Worm (Caenorhabditis elegans) whole organism, late embryonic: Measurements from ENCODE around the gene F33G12.3.
A peak's percentile ranks its signal among the peaks of the same experiment; 100 is the strongest.

ENCODE experiments used
- C08G9.2 ChIP-seq: sonication (generic microtip); optimal IDR thresholded peaks from 2 replicates; lab custom pipeline; 2016; ENCODE audit warnings: mild to moderate bottlenecking, missing genetic modification characterization, moderate library complexity, missing compliant biosample characterization
- C38D4.7 ChIP-seq: fragments of 200-800 bp; sonication (Bioruptor generic); optimal IDR thresholded peaks from 2 replicates; lab custom pipeline; 2018; ENCODE audit warnings: mild to moderate bottlenecking, missing genetic modification characterization, moderate library complexity, missing compliant biosample characterization
- F13H6.1 ChIP-seq: sonication (generic microtip); optimal IDR thresholded peaks from 2 replicates; lab custom pipeline; 2016; ENCODE audit warnings: missing genetic modification characterization, missing compliant biosample characterization
- K02D7.2 ChIP-seq: sonication (generic microtip); optimal IDR thresholded peaks from 2 replicates; lab custom pipeline; 2017; ENCODE audit warnings: mild to moderate bottlenecking, missing genetic modification characterization, missing compliant biosample characterization
- T23F11.4 ChIP-seq: fragments of 200-800 bp; sonication (Bioruptor generic); optimal IDR thresholded peaks from 2 replicates; lab custom pipeline; 2018; ENCODE audit warnings: mild to moderate bottlenecking, missing genetic modification characterization, missing compliant biosample characterization
- ahr-1 ChIP-seq: sonication (generic microtip); optimal IDR thresholded peaks from 2 replicates; lab custom pipeline; 2016; ENCODE audit warnings: missing genetic modification characterization, missing compliant biosample characterization
- ceh-14 ChIP-seq: sonication (generic microtip); optimal IDR thresholded peaks from 2 replicates; lab custom pipeline; 2016; ENCODE audit warnings: missing genotype, missing genetic modification characterization, missing compliant biosample characterization
- ceh-18 ChIP-seq: sonication (generic microtip); optimal IDR thresholded peaks from 2 replicates; lab custom pipeline; 2016; ENCODE audit warnings: missing genetic modification characterization, missing compliant biosample characterization
- ceh-2 ChIP-seq: sonication (generic microtip); optimal IDR thresholded peaks from 2 replicates; lab custom pipeline; 2016; ENCODE audit warnings: missing genotype, missing genetic modification characterization, missing compliant biosample characterization
- ceh-24 ChIP-seq: sonication (generic microtip); optimal IDR thresholded peaks from 2 replicates; lab custom pipeline; 2016; ENCODE audit warnings: mild to moderate bottlenecking, missing genetic modification characterization, missing compliant biosample characterization
- ceh-31 ChIP-seq: sonication (generic microtip); optimal IDR thresholded peaks from 2 replicates; lab custom pipeline; 2016; ENCODE audit warnings: missing genetic modification characterization, missing compliant biosample characterization
- ceh-34 ChIP-seq: sonication (generic microtip); optimal IDR thresholded peaks from 2 replicates; lab custom pipeline; 2016; ENCODE audit warnings: mild to moderate bottlenecking, missing genetic modification characterization, missing compliant biosample characterization
- ceh-48 ChIP-seq: sonication (generic microtip); optimal IDR thresholded peaks from 2 replicates; lab custom pipeline; 2016; ENCODE audit warnings: missing genetic modification characterization, inconsistent platforms, missing compliant biosample characterization
- dve-1 ChIP-seq: sonication (generic microtip); optimal IDR thresholded peaks from 2 replicates; lab custom pipeline; 2017; ENCODE audit warnings: antibody characterized with exemption, mild to moderate bottlenecking, missing genetic modification characterization, missing compliant biosample characterization
- ets-4 ChIP-seq: sonication (generic microtip); optimal IDR thresholded peaks from 2 replicates; lab custom pipeline; 2016; ENCODE audit warnings: missing genetic modification characterization, missing compliant biosample characterization
- eyg-1 ChIP-seq: sonication (generic microtip); optimal IDR thresholded peaks from 2 replicates; lab custom pipeline; 2016; ENCODE audit warnings: missing genotype, missing genetic modification characterization, missing compliant biosample characterization
- fkh-6 ChIP-seq: sonication (generic microtip); optimal IDR thresholded peaks from 2 replicates; lab custom pipeline; 2016; ENCODE audit warnings: missing genetic modification characterization, missing compliant biosample characterization
- hlh-13 ChIP-seq: fragments of 200-800 bp; sonication (Bioruptor generic); optimal IDR thresholded peaks from 2 replicates; lab custom pipeline; 2018; ENCODE audit warnings: mild to moderate bottlenecking, missing genetic modification characterization, missing compliant biosample characterization
- hlh-15 ChIP-seq: sonication (generic microtip); optimal IDR thresholded peaks from 2 replicates; lab custom pipeline; 2016; ENCODE audit warnings: missing genetic modification characterization, missing compliant biosample characterization
- hlh-30 ChIP-seq: sonication (generic microtip); optimal IDR thresholded peaks from 2 replicates; lab custom pipeline; 2017; ENCODE audit warnings: antibody characterized with exemption, missing genetic modification characterization, missing compliant biosample characterization; ENCODE audit not compliant: insufficient read depth
- hlh-6 ChIP-seq: sonication (generic microtip); optimal IDR thresholded peaks from 2 replicates; lab custom pipeline; 2016; ENCODE audit warnings: missing genotype, missing genetic modification characterization, missing compliant biosample characterization
- madf-2 ChIP-seq: sonication (generic microtip); optimal IDR thresholded peaks from 2 replicates; lab custom pipeline; 2017; ENCODE audit warnings: missing genetic modification characterization, missing compliant biosample characterization
- mec-3 ChIP-seq: sonication (generic microtip); optimal IDR thresholded peaks from 2 replicates; lab custom pipeline; 2016; ENCODE audit warnings: borderline replicate concordance, missing genetic modification characterization, missing compliant biosample characterization
- nfya-1 ChIP-seq: sonication (generic microtip); optimal IDR thresholded peaks from 2 replicates; lab custom pipeline; 2017; ENCODE audit warnings: missing genetic modification characterization, mild to moderate bottlenecking, missing compliant biosample characterization, antibody characterized with exemption, moderate library complexity
- nhr-11 ChIP-seq: fragments of 150-350 bp; optimal IDR thresholded peaks from 2 replicates; lab custom pipeline; 2014; ENCODE audit warnings: missing biosample characterization, missing genetic modification characterization
- nhr-232 ChIP-seq: sonication (generic microtip); optimal IDR thresholded peaks from 2 replicates; lab custom pipeline; 2016; ENCODE audit warnings: missing genetic modification characterization, missing compliant biosample characterization
- npax-4 ChIP-seq: sonication (generic microtip); optimal IDR thresholded peaks from 2 replicates; lab custom pipeline; 2016; ENCODE audit warnings: missing genetic modification characterization, missing compliant biosample characterization
- pag-3 ChIP-seq: sonication (generic microtip); optimal IDR thresholded peaks from 2 replicates; lab custom pipeline; 2016; ENCODE audit warnings: missing compliant biosample characterization, missing genetic modification characterization, borderline replicate concordance
- pat-9 ChIP-seq: fragments of 200-800 bp; sonication (Bioruptor generic); optimal IDR thresholded peaks from 2 replicates; lab custom pipeline; 2018; ENCODE audit warnings: mild to moderate bottlenecking, missing genetic modification characterization, moderate library complexity, missing compliant biosample characterization
- pha-4 ChIP-seq: fragments of 150-350 bp; optimal IDR thresholded peaks from 2 replicates; lab custom pipeline; 2018; ENCODE audit warnings: missing biosample characterization, missing genetic modification reagents, missing genetic modification characterization
- pqm-1 ChIP-seq: sonication (generic microtip); optimal IDR thresholded peaks from 2 replicates; lab custom pipeline; 2016; ENCODE audit warnings: missing genetic modification characterization, missing compliant biosample characterization
- pros-1 ChIP-seq: fragments of 150-350 bp; optimal IDR thresholded peaks from 2 replicates; lab custom pipeline; 2014; ENCODE audit warnings: missing biosample characterization, missing genetic modification reagents, missing genetic modification characterization
- rnt-1 ChIP-seq: sonication (generic microtip); optimal IDR thresholded peaks from 2 replicates; lab custom pipeline; 2016; ENCODE audit warnings: missing genetic modification characterization, missing compliant biosample characterization
- sdc-2 ChIP-seq: sonication (generic microtip); optimal IDR thresholded peaks from 2 replicates; lab custom pipeline; 2016; ENCODE audit warnings: missing genotype, missing genetic modification characterization, missing compliant biosample characterization
- sox-2 ChIP-seq: fragments of 200-800 bp; sonication (Bioruptor generic); IDR thresholded peaks from 2 replicates; pipeline ENCODE4 v1.3.6; 2022; ENCODE audit warnings: missing genetic modification reagents, missing genetic modification characterization, missing compliant biosample characterization
- sox-4 ChIP-seq: sonication (generic microtip); optimal IDR thresholded peaks from 2 replicates; lab custom pipeline; 2017; ENCODE audit warnings: mild to moderate bottlenecking, missing genetic modification characterization, inconsistent platforms, missing compliant biosample characterization
- tbx-2 ChIP-seq: sonication (generic microtip); optimal IDR thresholded peaks from 2 replicates; lab custom pipeline; 2016; ENCODE audit warnings: missing genetic modification characterization, missing compliant biosample characterization
- tbx-7 ChIP-seq: sonication (generic microtip); optimal IDR thresholded peaks from 2 replicates; lab custom pipeline; 2016; ENCODE audit warnings: missing genotype, missing genetic modification characterization, missing compliant biosample characterization
- unc-3 ChIP-seq, 2 experiments: fragments of 200-800 bp in 1 of 2; sonication (Bioruptor generic) in 1 of 2; sonication (generic microtip) in 1 of 2; conservative IDR thresholded peaks in 1 of 2; optimal IDR thresholded peaks in 1 of 2; 2 replicates each; pipeline versions ENCODE4 v1.3.6 to Lab custom; 2016 to 2022; ENCODE audit warnings: missing compliant biosample characterization in 2 of 2, missing genetic modification characterization in 2 of 2, missing genetic modification reagents in 1 of 2
- unc-42 ChIP-seq: sonication (generic microtip); optimal IDR thresholded peaks from 2 replicates; lab custom pipeline; 2016; ENCODE audit warnings: missing genotype, missing genetic modification characterization, missing compliant biosample characterization
- unc-55 ChIP-seq: sonication (generic microtip); optimal IDR thresholded peaks from 2 replicates; lab custom pipeline; 2017; ENCODE audit warnings: missing biosample characterization, missing genetic modification reagents, missing genetic modification characterization

The F33G12.3 gene

ce11 chrII:5016977-5017585, 16.8 kb downstream of the F33G12.3 start:
- TF ChIP-seq mec-3 (tag; lab: Kevin White, UChicago) (no peak), ets-4 (tag; lab: Kevin White, UChicago) (peak; percentile 20), F13H6.1 (tag; lab: Kevin White, UChicago) (peak; percentile 25), hlh-15 (no peak), sdc-2 (tag; lab: Kevin White, UChicago) (no peak), hlh-6 (peak; percentile 16), ceh-24 (no peak), pros-1 (tag; lab: Kevin White, UChicago) (no peak), ceh-34 (tag; lab: Kevin White, UChicago) (peak; percentile 27), hlh-30 (tag; lab: Kevin White, UChicago) (no peak), C08G9.2 (tag; lab: Kevin White, UChicago) (peak; percentile 24), dve-1 (tag; lab: Kevin White, UChicago) (no peak), npax-4 (no peak), ceh-14 (peak; percentile 31), pha-4 (tag; lab: Kevin White, UChicago) (no peak), ceh-18 (tag; lab: Kevin White, UChicago) (peak; percentile 47), unc-3 (GFP tag; conservative IDR thresholded peaks at IDR 0.05; lab: Robert Waterston, UW) (no peak), unc-3 (tag; optimal IDR thresholded peaks at IDR 0.05; lab: Kevin White, UChicago) (no peak), C38D4.7 (no peak), ceh-2 (tag; lab: Kevin White, UChicago) (no peak), fkh-6 (tag; lab: Kevin White, UChicago) (no peak), eyg-1 (tag; lab: Kevin White, UChicago) (no peak), rnt-1 (tag; lab: Kevin White, UChicago) (no peak), tbx-2 (tag; lab: Kevin White, UChicago) (peak; percentile 54), ceh-48 (tag; lab: Kevin White, UChicago) (peak; percentile 55), sox-2 (no peak), nfya-1 (peak; percentile 69), ceh-31 (tag; lab: Kevin White, UChicago) (peak; percentile 79), hlh-13 (GFP tag; lab: Kevin White, UChicago) (no peak), pat-9 (tag; lab: Kevin White, UChicago) (no peak), unc-42 (tag; lab: Kevin White, UChicago) (peak; percentile 80), unc-55 (GFP tag; lab: Kevin White, UChicago) (no peak), tbx-7 (tag; lab: Kevin White, UChicago) (no peak), nhr-232 (no peak), ahr-1 (no peak), sox-4 (tag; lab: Kevin White, UChicago) (peak; percentile 47), madf-2 (peak; percentile 36)

ce11 chrII:5016144-5016543, 17.7 kb downstream of the F33G12.3 start:
- TF ChIP-seq T23F11.4 (GFP tag; lab: Kevin White, UChicago): no peak
- TF ChIP-seq K02D7.2 (tag; lab: Kevin White, UChicago): no peak
- TF ChIP-seq pqm-1 (tag; lab: Kevin White, UChicago): no peak
- TF ChIP-seq pag-3: no peak
- TF ChIP-seq madf-2: no peak
- no peak for TF ChIP-seq ceh-14
- no peak for TF ChIP-seq ceh-24
- TF ChIP-seq pros-1 (tag; lab: Kevin White, UChicago): no peak
- no peak for TF ChIP-seq ceh-2 (tag; lab: Kevin White, UChicago)
- TF ChIP-seq dve-1 (tag; lab: Kevin White, UChicago): no peak
- TF ChIP-seq nhr-11 (tag; lab: Kevin White, UChicago): no peak
